Worm (Caenorhabditis elegans): ENCODE measurements around the gene algn-12.

Gene algn-12

ce11 chrV:8031121-8031520 lies 3.8 kb upstream of the algn-12 start, which contains the start of gene vars-1:
vars-1 (plus strand) TSS chrV:8031411.
- TF ChIP-seq C38D4.7 (GFP tag; optimal IDR thresholded peaks at IDR 0.05) = no peak
- TF ChIP-seq ceh-48 (tag; optimal IDR thresholded peaks at IDR 0.05) = no peak
- TF ChIP-seq npax-4 (tag; optimal IDR thresholded peaks at IDR 0.05) = no peak
- no peak for TF ChIP-seq hlh-6 (tag; optimal IDR thresholded peaks at IDR 0.05)
- TF ChIP-seq sox-2 (GFP tag; IDR thresholded peaks at IDR 0.05) = no peak
- TF ChIP-seq odd-2 (tag; optimal IDR thresholded peaks at IDR 0.05) = no peak
- TF ChIP-seq unc-55 (GFP tag; optimal IDR thresholded peaks at IDR 0.05) = peak; percentile 54
- TF ChIP-seq ceh-6 (GFP tag; optimal IDR thresholded peaks at IDR 0.05) = no peak
- no peak for TF ChIP-seq ceh-34 (tag; optimal IDR thresholded peaks at IDR 0.05)
- TF ChIP-seq sox-4 (tag; optimal IDR thresholded peaks at IDR 0.05) = no peak
- no peak for TF ChIP-seq ceh-2 (tag; optimal IDR thresholded peaks at IDR 0.05)
- no peak for TF ChIP-seq fkh-6 (tag; optimal IDR thresholded peaks at IDR 0.05)
- TF ChIP-seq unc-42 (tag; optimal IDR thresholded peaks at IDR 0.05) = peak; percentile 35
- no peak for TF ChIP-seq unc-86 (tag; optimal IDR thresholded peaks at IDR 0.05)
- no peak for TF ChIP-seq tbx-7 (tag; optimal IDR thresholded peaks at IDR 0.05)
- TF ChIP-seq lim-6 (tag; optimal IDR thresholded peaks at IDR 0.05) = no peak
- no peak for TF ChIP-seq hlh-15 (tag; optimal IDR thresholded peaks at IDR 0.05)
- no peak for TF ChIP-seq C08G9.2 (tag; optimal IDR thresholded peaks at IDR 0.05)
- TF ChIP-seq nfya-1 (tag; optimal IDR thresholded peaks at IDR 0.05) = peak; percentile 0
- no peak for TF ChIP-seq K09A11.1 (tag; optimal IDR thresholded peaks at IDR 0.05; ENCODE audit: insufficient read depth)

ce11 chrV:8035947-8036346 lies 1.0 kb downstream of the algn-12 start, which contains the start of gene ZC513.14:
ZC513.14 (minus strand) TSS chrV:8036047.
- no peak for TF ChIP-seq unc-42 (tag; optimal IDR thresholded peaks at IDR 0.05)

- TF ChIP-seq hlh-15 (tag; optimal IDR thresholded peaks at IDR 0.05) = no peak
- TF ChIP-seq gmeb-2 (tag; optimal IDR thresholded peaks at IDR 0.05) = peak; percentile 19
- TF ChIP-seq mec-3 (tag; optimal IDR thresholded peaks at IDR 0.05; ENCODE audit: borderline replicate concordance) = no peak
- TF ChIP-seq ama-1 (optimal IDR thresholded peaks at IDR 0.05) = peak; percentile 75
These were observed 4.2 kb downstream of the algn-12 start for ce11 chrV:8039085-8039525.

ce11 chrV:8039606-8040005 lies 4.7 kb downstream of the algn-12 start:
- TF ChIP-seq hlh-6 (tag; optimal IDR thresholded peaks at IDR 0.05) (no peak), nfya-1 (tag; optimal IDR thresholded peaks at IDR 0.05) (no peak), K02D7.2 (tag; optimal IDR thresholded peaks at IDR 0.05) (no peak), ceh-6 (GFP tag; optimal IDR thresholded peaks at IDR 0.05) (no peak), ahr-1 (tag; optimal IDR thresholded peaks at IDR 0.05) (no peak), T23F11.4 (GFP tag; optimal IDR thresholded peaks at IDR 0.05) (no peak), fkh-6 (tag; optimal IDR thresholded peaks at IDR 0.05) (no peak), Y22D7AL.16 (tag; optimal IDR thresholded peaks at IDR 0.05) (no peak), pha-2 (tag; optimal IDR thresholded peaks at IDR 0.05) (no peak), F13H6.1 (tag; optimal IDR thresholded peaks at IDR 0.05) (no peak), ttx-3 (tag; optimal IDR thresholded peaks at IDR 0.05) (no peak), nhr-11 (tag; optimal IDR thresholded peaks at IDR 0.05) (no peak), sox-2 (GFP tag; IDR thresholded peaks at IDR 0.05) (no peak), unc-3 (GFP tag; conservative IDR thresholded peaks at IDR 0.05) (no peak), unc-3 (tag; optimal IDR thresholded peaks at IDR 0.05) (no peak), gmeb-2 (tag; optimal IDR thresholded peaks at IDR 0.05) (no peak), C38D4.7 (GFP tag; optimal IDR thresholded peaks at IDR 0.05) (no peak), ceh-34 (tag; optimal IDR thresholded peaks at IDR 0.05) (no peak), dve-1 (tag; optimal IDR thresholded peaks at IDR 0.05) (no peak), pqm-1 (tag; optimal IDR thresholded peaks at IDR 0.05) (no peak)
